Worm (Caenorhabditis elegans) whole organism, L4/young adult: ENCODE results near the gene F15H10.7.

Experiments
- W03F9.2 ChIP-seq: fragments of 150-350 bp; optimal IDR thresholded peaks from 2 replicates; lab custom pipeline; 2014; ENCODE audit warnings: missing biosample characterization, missing genetic modification characterization
- dao-5 ChIP-seq: sonication (generic microtip); optimal IDR thresholded peaks from 2 replicates; lab custom pipeline; 2016; ENCODE audit warnings: missing genotype, missing genetic modification characterization, moderate library complexity, missing compliant biosample characterization
- him-1 ChIP-seq: sonication (generic microtip); optimal IDR thresholded peaks from 2 replicates; lab custom pipeline; 2016; ENCODE audit warnings: missing genotype, missing genetic modification reagents, missing genetic modification characterization, missing compliant biosample characterization

- TF ChIP-seq him-1 (tag; lab: Kevin White, UChicago) (no peak), dao-5 (no peak), W03F9.2 (no peak)
Measured at ce11 chrV:10388318-10388717, 17.9 kb downstream of the F15H10.7 start, which contains the start of gene AC3.5.
